Worm (Caenorhabditis elegans) whole organism, dauer: ENCODE measurements around the gene T05C12.1.

ENCODE experiments used
- unc-62 ChIP-seq: sonication (generic microtip); optimal IDR thresholded peaks from 2 replicates; lab custom pipeline; 2017; ENCODE audit warnings: missing biosample characterization, missing genetic modification reagents, missing genetic modification characterization

T05C12.1 gene

ce11 chrII:8185016-8185493 lies 11.6 kb downstream of the T05C12.1 start, which contains the start of the genes mig-5 and cct-1:
Gene mig-5, minus strand, starts transcription at chrII:8185023.
Gene cct-1, plus strand, starts transcription at chrII:8185443.
- TF ChIP-seq unc-62: no peak

ce11 chrII:8187516-8187915 lies 14.0 kb downstream of the T05C12.1 start:
- no peak for TF ChIP-seq unc-62

- no peak for TF ChIP-seq unc-62
Measured at ce11 chrII:8190455-8190854, 17.0 kb downstream of the T05C12.1 start, which contains the start of gene T05C12.8. Gene T05C12.8, minus strand, starts transcription at chrII:8190555.

- TF ChIP-seq unc-62: no peak
Measured at ce11 chrII:8193126-8193525, 19.6 kb downstream of the T05C12.1 start, which contains the start of gene T05C12.9. Gene T05C12.9, minus strand, starts transcription at chrII:8193226.

ce11 chrII:8193922-8194321 lies 20.4 kb downstream of the T05C12.1 start:
- TF ChIP-seq unc-62: no peak

- TF ChIP-seq unc-62: no peak
Measured at ce11 chrII:8198503-8198902, 25.0 kb downstream of the T05C12.1 start, which contains the start of gene qua-1. Gene qua-1, plus strand, starts transcription at chrII:8198803.

- no peak for TF ChIP-seq unc-62
Measured at ce11 chrII:8199803-8200202, 26.3 kb downstream of the T05C12.1 start.

ce11 chrII:8204039-8204438 lies 30.6 kb downstream of the T05C12.1 start, which contains the start of gene col-76:
Gene col-76, plus strand, starts transcription at chrII:8204339.
- TF ChIP-seq unc-62: no peak

ce11 chrII:8205612-8206011 lies 32.1 kb downstream of the T05C12.1 start:
- no peak for TF ChIP-seq unc-62

- no peak for TF ChIP-seq unc-62
Measured at ce11 chrII:8209476-8209875, 36.0 kb downstream of the T05C12.1 start, which contains the start of gene M110.8. Gene M110.8, minus strand, starts transcription at chrII:8209576.

ce11 chrII:8212680-8213079 lies 39.2 kb downstream of the T05C12.1 start, which contains the start of gene twk-3:
Gene twk-3, minus strand, starts transcription at chrII:8212780.
- TF ChIP-seq unc-62: no peak

ce11 chrII:8214367-8214766 lies 40.9 kb downstream of the T05C12.1 start, which contains the start of gene M110.10:
Gene M110.10, minus strand, starts transcription at chrII:8214467.
- no peak for TF ChIP-seq unc-62

ce11 chrII:8216433-8216832 lies 43.0 kb downstream of the T05C12.1 start, which contains the start of gene M110.3:
Gene M110.3, minus strand, starts transcription at chrII:8216616.
- no peak for TF ChIP-seq unc-62

ce11 chrII:8216922-8217321 lies 43.4 kb downstream of the T05C12.1 start, which contains the start of gene ifg-1:
Gene ifg-1, plus strand, starts transcription at chrII:8217222.
- no peak for TF ChIP-seq unc-62

ce11 chrII:8218266-8218665 lies 44.8 kb downstream of the T05C12.1 start:
- TF ChIP-seq unc-62: no peak

- no peak for TF ChIP-seq unc-62
Measured at ce11 chrII:8220267-8220666, 46.8 kb downstream of the T05C12.1 start.

ce11 chrII:8222309-8223065 lies 49.0 kb downstream of the T05C12.1 start, which contains the start of gene dab-1:
Gene dab-1, plus strand, starts transcription at chrII:8222386.
- no peak for TF ChIP-seq unc-62

- no peak for TF ChIP-seq unc-62
Measured at ce11 chrII:8223422-8223821, 49.9 kb downstream of the T05C12.1 start.
